Fruit fly (Drosophila melanogaster) S2 (cell line): ENCODE data around the gene Jon65Aiv.

Source experiments
- CG8478 ChIP-seq: fragments of >200 bp; optimal IDR thresholded peaks from 2 replicates; lab custom pipeline; 2018
- CTCF ChIP-seq, 2 experiments: fragments of >200 bp; optimal IDR thresholded peaks; 2 replicates each; lab custom pipeline; 2018

- TF ChIP-seq CG8478 (lab: Kevin White, UChicago) (no peak), CTCF (optimal IDR thresholded peaks at IDR 0.05; lab: Kevin White, UChicago) (peak; percentile 61 to 65)
Observed at dm6 chr3L:6059062-6059708, 20.2 kb downstream of the Jon65Aiv start, which contains the start of gene CG6592.
